Fruit fly (Drosophila melanogaster): ENCODE data around the gene RpS28b.

DNA sequence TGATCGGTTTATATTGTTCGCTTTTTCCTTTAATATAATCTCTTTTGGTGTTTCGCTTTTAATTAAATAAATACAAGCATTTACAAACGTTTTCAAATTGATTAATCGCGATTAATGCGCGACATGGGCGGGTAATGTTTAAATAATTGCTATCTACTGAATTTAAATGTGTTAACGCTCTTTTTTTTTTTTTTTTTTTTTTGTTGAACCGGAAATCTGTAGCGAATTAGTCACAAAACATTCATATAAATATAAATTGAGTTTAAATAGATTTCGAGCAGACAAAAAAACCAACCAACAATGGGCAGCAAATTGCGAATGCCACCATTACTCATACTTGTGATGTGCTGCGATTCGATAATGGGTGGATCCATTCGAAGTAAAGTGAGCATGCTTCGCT is 43.2 kb upstream of the RpS28b start, which contains the start of gene CG34028:
- no peak for TF ChIP-seq CG8478 (optimal IDR thresholded peaks at IDR 0.05)
- TF ChIP-seq CTCF (optimal IDR thresholded peaks at IDR 0.05): no peak

All from S2 (cell line).